Worm (Caenorhabditis elegans) whole organism, L2 larva: ENCODE data around the gene klf-1.

Source experiments
- Y55F3AM.14 ChIP-seq: fragments of 200-800 bp; sonication (Bioruptor generic); optimal IDR thresholded peaks from 2 replicates; lab custom pipeline; 2018; ENCODE audit warnings: mild to moderate bottlenecking, missing genetic modification characterization, missing compliant biosample characterization
- snpc-4 ChIP-seq: fragments of 150-350 bp; optimal IDR thresholded peaks from 2 replicates; lab custom pipeline; 2014; ENCODE audit warnings: missing biosample characterization, missing genetic modification characterization
- zag-1 ChIP-seq: fragments of 150-350 bp; optimal IDR thresholded peaks from 2 replicates; lab custom pipeline; 2014; ENCODE audit warnings: missing biosample characterization, missing genetic modification characterization

- TF ChIP-seq snpc-4 (tag; lab: Kevin White, UChicago) (no peak), Y55F3AM.14 (no peak), zag-1 (tag; lab: Kevin White, UChicago) (no peak)
Observed at ce11 chrIII:2923012-2923411, 48.4 kb downstream of the klf-1 start, which contains the start of gene R10F2.4.
